Worm (Caenorhabditis elegans) whole organism, L1 larva: ENCODE results near the gene srg-26.

ENCODE experiments used
- C04F5.9 ChIP-seq: sonication (generic microtip); optimal IDR thresholded peaks from 2 replicates; lab custom pipeline; 2016; ENCODE audit warnings: missing genetic modification characterization, missing compliant biosample characterization
- F16B12.6 ChIP-seq: fragments of 150-350 bp; optimal IDR thresholded peaks from 2 replicates; lab custom pipeline; 2014; ENCODE audit warnings: missing biosample characterization, missing genetic modification characterization
- aha-1 ChIP-seq: fragments of 150-350 bp; optimal IDR thresholded peaks from 2 replicates; lab custom pipeline; 2014; ENCODE audit warnings: missing biosample characterization, missing genetic modification characterization
- alr-1 ChIP-seq: fragments of 200-800 bp; sonication (Bioruptor generic); optimal IDR thresholded peaks from 2 replicates; lab custom pipeline; 2018; ENCODE audit warnings: borderline replicate concordance, mild to moderate bottlenecking, missing genetic modification characterization, missing compliant biosample characterization
- aly-2 ChIP-seq: fragments of 150-350 bp; optimal IDR thresholded peaks from 2 replicates; lab custom pipeline; 2014; ENCODE audit warnings: missing biosample characterization, missing genetic modification characterization
- ama-1 ChIP-seq: fragments of 150-350 bp; optimal IDR thresholded peaks from 2 replicates; lab custom pipeline; 2014
- blmp-1 ChIP-seq: fragments of 150-350 bp; optimal IDR thresholded peaks from 2 replicates; lab custom pipeline; 2014; ENCODE audit warnings: missing biosample characterization, missing genetic modification characterization
- ceh-63 ChIP-seq: fragments of 200-800 bp; sonication (Bioruptor generic); optimal IDR thresholded peaks from 2 replicates; lab custom pipeline; 2018; ENCODE audit warnings: mild to moderate bottlenecking, missing genetic modification characterization, missing compliant biosample characterization
- ceh-8 ChIP-seq: fragments of 200-800 bp; sonication (Bioruptor generic); optimal IDR thresholded peaks from 2 replicates; lab custom pipeline; 2018; ENCODE audit warnings: mild to moderate bottlenecking, missing genetic modification characterization, moderate library complexity, missing compliant biosample characterization
- ceh-90 ChIP-seq: sonication (generic microtip); optimal IDR thresholded peaks from 2 replicates; lab custom pipeline; 2016; ENCODE audit warnings: missing genetic modification characterization, missing compliant biosample characterization
- ces-1 ChIP-seq: fragments of 150-350 bp; optimal IDR thresholded peaks from 2 replicates; lab custom pipeline; 2014; ENCODE audit warnings: missing biosample characterization, missing genetic modification reagents, missing genetic modification characterization
- dpl-1 ChIP-seq, 3 experiments: fragments of 150-350 bp in 2 of 3; sonication (generic microtip) in 1 of 3; optimal IDR thresholded peaks; 2 replicates each; lab custom pipeline; 2014 to 2017; ENCODE audit warnings: missing biosample characterization in 3 of 3, missing genetic modification characterization in 3 of 3, missing genetic modification reagents in 3 of 3
- dsc-1 ChIP-seq: sonication (generic microtip); optimal IDR thresholded peaks from 2 replicates; lab custom pipeline; 2016; ENCODE audit warnings: mild to moderate bottlenecking, missing genetic modification characterization, missing compliant biosample characterization
- efl-1 ChIP-seq, 4 experiments: fragments of 150-350 bp; optimal IDR thresholded peaks in 3 of 4; peaks in 1 of 4; 1 replicate in 1 of 4; 2 replicates in 3 of 4; lab custom pipeline; 2014; ENCODE audit warnings: missing biosample characterization in 2 of 4, missing genetic modification characterization in 2 of 4, missing genetic modification reagents in 2 of 4
- efl-3 ChIP-seq: fragments of 200-800 bp; sonication (Bioruptor generic); optimal IDR thresholded peaks from 2 replicates; lab custom pipeline; 2018; ENCODE audit warnings: mild to moderate bottlenecking, missing genetic modification characterization, missing compliant biosample characterization
- elt-2 ChIP-seq: sonication (generic microtip); optimal IDR thresholded peaks from 2 replicates; lab custom pipeline; 2016; ENCODE audit warnings: missing genetic modification characterization, mild to moderate bottlenecking, inconsistent platforms, missing compliant biosample characterization, missing genetic modification reagents
- elt-3 ChIP-seq, 6 experiments: fragments of 150-350 bp in 1 of 6; sonication (generic microtip); optimal IDR thresholded peaks; 2 replicates each; lab custom pipeline; 2017 to 2018; ENCODE audit warnings: missing biosample characterization in 6 of 6, missing genetic modification characterization in 6 of 6, inconsistent platforms in 1 of 6
- ets-5 ChIP-seq: fragments of 200-800 bp; sonication (Bioruptor generic); IDR thresholded peaks from 2 replicates; pipeline ENCODE4 v1.3.6; 2022; ENCODE audit warnings: missing genetic modification characterization, missing compliant biosample characterization
- fkh-10 ChIP-seq: sonication (generic microtip); optimal IDR thresholded peaks from 2 replicates; lab custom pipeline; 2017; ENCODE audit warnings: missing biosample characterization, missing genetic modification reagents, missing genetic modification characterization
- fkh-4 ChIP-seq: sonication (generic microtip); optimal IDR thresholded peaks from 2 replicates; lab custom pipeline; 2016; ENCODE audit warnings: missing compliant biosample characterization, missing genetic modification characterization, borderline replicate concordance
- isw-1 ChIP-seq: fragments of 200-800 bp; sonication (Bioruptor generic); IDR thresholded peaks from 2 replicates; pipeline ENCODE4 v1.3.6; 2022; ENCODE audit warnings: missing genetic modification characterization, missing compliant biosample characterization
- lin-13 ChIP-seq: fragments of 150-350 bp; optimal IDR thresholded peaks from 2 replicates; lab custom pipeline; 2014; ENCODE audit warnings: missing biosample characterization, missing genetic modification reagents, missing genetic modification characterization
- lin-14 ChIP-seq: fragments of 200-800 bp; sonication (Bioruptor generic); optimal IDR thresholded peaks from 2 replicates; lab custom pipeline; 2018; ENCODE audit warnings: mild to moderate bottlenecking, missing genetic modification characterization, moderate library complexity, missing compliant biosample characterization
- lin-35 ChIP-seq, 2 experiments: fragments of 150-350 bp; optimal IDR thresholded peaks; 2 replicates each; lab custom pipeline; 2014; ENCODE audit warnings: missing biosample characterization in 2 of 2, missing genetic modification characterization in 2 of 2, missing genetic modification reagents in 2 of 2
- mab-9 ChIP-seq: fragments of 200-800 bp; sonication (Bioruptor generic); IDR thresholded peaks from 2 replicates; pipeline ENCODE4 v1.3.6; 2022; ENCODE audit warnings: missing genetic modification reagents, missing genetic modification characterization, missing compliant biosample characterization
- mep-1 ChIP-seq: fragments of 150-350 bp; optimal IDR thresholded peaks from 2 replicates; lab custom pipeline; 2014; ENCODE audit warnings: missing biosample characterization, missing genetic modification characterization
- nhr-11 ChIP-seq: fragments of 150-350 bp; optimal IDR thresholded peaks from 2 replicates; lab custom pipeline; 2014; ENCODE audit warnings: missing biosample characterization, missing genetic modification characterization
- nhr-19 ChIP-seq: fragments of 200-800 bp; sonication (Bioruptor generic); conservative IDR thresholded peaks from 2 replicates; pipeline ENCODE4 v1.3.6; 2022; ENCODE audit warnings: missing genetic modification characterization, missing compliant biosample characterization
- nhr-20 ChIP-seq: sonication (generic microtip); optimal IDR thresholded peaks from 2 replicates; lab custom pipeline; 2016; ENCODE audit warnings: mild to moderate bottlenecking, missing genetic modification characterization, missing compliant biosample characterization
- nhr-237 ChIP-seq: fragments of 150-350 bp; optimal IDR thresholded peaks from 2 replicates; lab custom pipeline; 2014; ENCODE audit warnings: missing biosample characterization, missing genetic modification characterization
- nhr-28 ChIP-seq: fragments of 150-350 bp; optimal IDR thresholded peaks from 2 replicates; lab custom pipeline; 2014; ENCODE audit warnings: missing biosample characterization, missing genetic modification characterization
- nhr-84 ChIP-seq: sonication (generic microtip); optimal IDR thresholded peaks from 2 replicates; lab custom pipeline; 2017; ENCODE audit warnings: missing biosample characterization, missing genetic modification characterization
- nhr-85 ChIP-seq: sonication (generic microtip); peaks from one replicate; lab custom pipeline; 2016; ENCODE audit warnings: missing genetic modification characterization, inconsistent platforms, missing compliant biosample characterization
- skn-1 ChIP-seq: fragments of 150-350 bp; optimal IDR thresholded peaks from 2 replicates; lab custom pipeline; 2014; ENCODE audit warnings: missing biosample characterization, missing genetic modification characterization
- snu-23 ChIP-seq: sonication (generic microtip); optimal IDR thresholded peaks from 2 replicates; lab custom pipeline; 2016; ENCODE audit warnings: missing genetic modification characterization, missing compliant biosample characterization
- sox-4 ChIP-seq: sonication (generic microtip); optimal IDR thresholded peaks from 2 replicates; lab custom pipeline; 2016; ENCODE audit warnings: missing genetic modification characterization, missing compliant biosample characterization
- sptf-1 ChIP-seq: fragments of 150-350 bp; optimal IDR thresholded peaks from 2 replicates; lab custom pipeline; 2014; ENCODE audit warnings: missing biosample characterization, missing genetic modification characterization
- tbx-2 ChIP-seq: sonication (generic microtip); optimal IDR thresholded peaks from 2 replicates; lab custom pipeline; 2016; ENCODE audit warnings: missing genetic modification characterization, missing compliant biosample characterization
- unc-86 ChIP-seq: sonication (generic microtip); optimal IDR thresholded peaks from 2 replicates; lab custom pipeline; 2016; ENCODE audit warnings: missing genetic modification characterization, missing compliant biosample characterization
- unc-98 ChIP-seq: fragments of 200-800 bp; sonication (Bioruptor generic); IDR thresholded peaks from 2 replicates; pipeline ENCODE4 v1.3.6; 2022; ENCODE audit warnings: missing genetic modification characterization, missing compliant biosample characterization
- zip-4 ChIP-seq: fragments of 200-800 bp; sonication (Bioruptor generic); optimal IDR thresholded peaks from 2 replicates; lab custom pipeline; 2018; ENCODE audit warnings: mild to moderate bottlenecking, missing genetic modification characterization, moderate library complexity, missing compliant biosample characterization
- ztf-11 ChIP-seq, 2 experiments: sonication (generic microtip); optimal IDR thresholded peaks; 2 replicates each; lab custom pipeline; 2016 to 2017; ENCODE audit warnings: missing genetic modification characterization in 2 of 2, missing biosample characterization in 1 of 2, missing compliant biosample characterization in 1 of 2
- ztf-4 ChIP-seq: fragments of 150-350 bp; optimal IDR thresholded peaks from 2 replicates; lab custom pipeline; 2014; ENCODE audit warnings: missing biosample characterization, missing genetic modification characterization

Gene srg-26

ce11 chrV:5330967-5331366 is at the start of gene srg-26:
TSS of gene srg-26 (plus strand) at chrV:5331267.
- TF ChIP-seq ceh-90 (tag; lab: Kevin White, UChicago) (no peak), fkh-10 (GFP tag; lab: Kevin White, UChicago) (no peak), C04F5.9 (tag; lab: Kevin White, UChicago) (no peak), efl-1 (optimal IDR thresholded peaks at IDR 0.05; lab: Kevin White, UChicago) (no peak), efl-1 (GFP tag; optimal IDR thresholded peaks at IDR 0.05 in 1 of 2; lab: Kevin White, UChicago) (peak in 1 of 2 experiments; percentile 54), fkh-4 (tag; lab: Kevin White, UChicago) (no peak), nhr-28 (no peak)
- TF ChIP-seq, all 84 proteins: peak for 1

ce11 chrV:5284270-5284980 is 46.6 kb upstream of the srg-26 start:
- TF ChIP-seq ceh-63 (GFP tag; lab: Kevin White, UChicago): peak; percentile 46
- TF ChIP-seq ceh-8 (GFP tag; lab: Kevin White, UChicago): peak; percentile 35

- no peak for TF ChIP-seq ces-1 (GFP tag; lab: Kevin White, UChicago)
These were observed 43.8 kb upstream of the srg-26 start, which contains the start of gene Y49G5A.1 for ce11 chrV:5287273-5287672. TSS of gene Y49G5A.1 (minus strand) at chrV:5287373.

DNA sequence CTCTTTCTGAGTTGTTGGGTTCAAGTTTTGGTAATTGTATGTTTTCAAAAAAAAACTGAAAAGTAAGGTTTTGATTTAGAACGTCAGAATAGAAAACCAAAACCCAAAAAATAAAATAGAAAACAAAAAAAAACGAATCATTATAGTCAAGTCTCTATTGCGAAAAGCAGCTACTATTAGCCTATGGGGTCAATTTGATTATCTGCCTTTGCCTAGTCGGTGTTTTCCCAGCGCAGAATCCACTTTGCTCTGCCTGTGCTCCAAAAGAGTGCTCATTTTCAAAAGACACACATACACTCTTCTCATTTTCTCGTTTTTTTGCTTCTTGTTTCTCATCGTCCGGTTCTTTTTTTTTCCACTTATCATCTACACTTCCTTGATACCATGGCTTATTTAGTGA is 42.4 kb upstream of the srg-26 start:
- TF ChIP-seq aha-1 (tag; lab: Kevin White, UChicago): no peak
- no peak for TF ChIP-seq sox-4 (tag; lab: Kevin White, UChicago)
- TF ChIP-seq lin-35 (GFP tag; optimal IDR thresholded peaks at IDR 0.05; lab: Kevin White, UChicago): no peak
- no peak for TF ChIP-seq nhr-237 (tag; lab: Kevin White, UChicago)
- TF ChIP-seq mab-9 (GFP tag; lab: Robert Waterston, UW): no peak
- TF ChIP-seq ces-1 (GFP tag; lab: Kevin White, UChicago): no peak
- no peak for TF ChIP-seq blmp-1 (tag; lab: Kevin White, UChicago)
- TF ChIP-seq lin-13 (GFP tag; lab: Kevin White, UChicago): no peak
- TF ChIP-seq skn-1: no peak
- no peak for TF ChIP-seq nhr-11 (tag; lab: Kevin White, UChicago)
- TF ChIP-seq aly-2 (tag; lab: Kevin White, UChicago): no peak

- peak; percentile 22; the same call in 1 of the 2 replicates for TF ChIP-seq nhr-19 (GFP tag; lab: Robert Waterston, UW)
- no peak for TF ChIP-seq ceh-63 (GFP tag; lab: Kevin White, UChicago)
- no peak for TF ChIP-seq ceh-8 (GFP tag; lab: Kevin White, UChicago)
- TF ChIP-seq lin-14 (GFP tag; lab: Kevin White, UChicago): peak; percentile 81
- TF ChIP-seq efl-3 (GFP tag; lab: Kevin White, UChicago): no peak
- TF ChIP-seq snu-23 (GFP tag; lab: Kevin White, UChicago): peak; percentile 36
- TF ChIP-seq zip-4: no peak
- no peak for TF ChIP-seq alr-1
- peak; percentile 17 for TF ChIP-seq nhr-20 (tag; lab: Kevin White, UChicago)
- TF ChIP-seq dpl-1 (GFP tag; optimal IDR thresholded peaks at IDR 0.05; lab: Kevin White, UChicago): no peak
- no peak for TF ChIP-seq elt-2
- no peak for TF ChIP-seq elt-3 (tag; optimal IDR thresholded peaks at IDR 0.05; lab: Kevin White, UChicago)
- peak; percentile 18 for TF ChIP-seq tbx-2 (tag; lab: Kevin White, UChicago)
- no peak for TF ChIP-seq unc-86 (tag; lab: Kevin White, UChicago)
- no peak for TF ChIP-seq nhr-237 (tag; lab: Kevin White, UChicago)
- TF ChIP-seq ets-5 (GFP tag; lab: Robert Waterston, UW): no peak
- TF ChIP-seq nhr-28: no peak
- peak; percentile 9 for TF ChIP-seq ztf-4 (tag; lab: Kevin White, UChicago)
- TF ChIP-seq nhr-11 (tag; lab: Kevin White, UChicago): no peak
- TF ChIP-seq mep-1 (tag; lab: Kevin White, UChicago): no peak
- no peak for TF ChIP-seq nhr-85 (tag; lab: Kevin White, UChicago)
- TF ChIP-seq blmp-1 (tag; lab: Kevin White, UChicago): no peak
- no peak for TF ChIP-seq skn-1
- TF ChIP-seq ama-1 (lab: Kevin White, UChicago): no peak
- no peak for TF ChIP-seq nhr-84
- no peak for TF ChIP-seq isw-1 (GFP tag; lab: Robert Waterston, UW)
- TF ChIP-seq sptf-1 (tag; lab: Kevin White, UChicago): no peak
- TF ChIP-seq unc-98 (GFP tag; lab: Robert Waterston, UW): no peak
- peak; percentile 94 for TF ChIP-seq dsc-1 (tag; lab: Kevin White, UChicago)
- no peak for TF ChIP-seq sox-4 (tag; lab: Kevin White, UChicago)
- no peak for TF ChIP-seq ztf-11 (tag; optimal IDR thresholded peaks at IDR 0.05; lab: Kevin White, UChicago)
- TF ChIP-seq F16B12.6 (tag; lab: Kevin White, UChicago): no peak
These were observed 35.1 kb upstream of the srg-26 start for ce11 chrV:5295940-5296339.
